Fruit fly (Drosophila melanogaster): ENCODE data around the gene Vha26.

Vha26 gene

DNA sequence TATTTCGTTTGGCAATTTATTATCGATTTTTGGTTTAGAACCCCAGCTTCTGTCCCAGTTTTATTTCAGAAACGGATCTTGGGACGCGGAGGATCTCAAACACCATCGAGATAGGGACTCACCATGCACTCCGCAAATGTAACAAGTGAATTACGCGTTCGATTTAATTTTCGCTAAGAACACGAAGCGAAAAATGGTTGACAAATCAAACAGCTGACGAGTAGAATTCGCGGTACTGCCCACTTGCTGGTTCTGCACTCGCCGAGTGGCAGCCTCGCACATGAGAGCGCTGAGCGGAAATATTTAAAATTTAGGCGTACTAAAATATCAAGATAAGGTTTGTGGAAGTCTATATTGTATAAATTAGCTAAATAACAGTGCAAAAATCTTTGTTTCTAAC, 28.1 kb upstream of the Vha26 start, which contains the start of gene Pi4KIIalpha (continued):
- no peak for TF ChIP-seq CG11695 (GFP tag; IDR thresholded peaks at IDR 0.05)
- no peak for TF ChIP-seq ato (GFP tag; IDR thresholded peaks at IDR 0.05; ENCODE audit: partially characterized antibody)
- no peak for TF ChIP-seq BtbVII (GFP tag; optimal IDR thresholded peaks at IDR 0.05)
- TF ChIP-seq NC2β (GFP tag; optimal IDR thresholded peaks at IDR 0.05), result no peak
- no peak for TF ChIP-seq zf30C (GFP tag; optimal IDR thresholded peaks at IDR 0.05)
- TF ChIP-seq CG14667 (GFP tag; IDR thresholded peaks at IDR 0.05), result no peak
- TF ChIP-seq Rfx (GFP tag; IDR thresholded peaks at IDR 0.05), result no peak
- TF ChIP-seq Dip2 (GFP tag; IDR thresholded peaks at IDR 0.05), result no peak
- peak; percentile 40; the same call in 1 of the 3 replicates for TF ChIP-seq CG34422 (GFP tag; IDR thresholded peaks at IDR 0.05)
- no peak for TF ChIP-seq Sox102F (GFP tag; optimal IDR thresholded peaks at IDR 0.05)
- no peak for TF ChIP-seq CG32532 (GFP tag; IDR thresholded peaks at IDR 0.05)
- TF ChIP-seq CG9727 (GFP tag; optimal IDR thresholded peaks at IDR 0.05), result no peak
- TF ChIP-seq Dref (GFP tag; IDR thresholded peaks at IDR 0.05), result peak; percentile 59
- no peak for TF ChIP-seq HmgD (GFP tag; optimal IDR thresholded peaks at IDR 0.05)
- peak; percentile 89 for TF ChIP-seq Dp (GFP tag; optimal IDR thresholded peaks at IDR 0.05)
- TF ChIP-seq CG33213 (GFP tag; optimal IDR thresholded peaks at IDR 0.05), result no peak
- no peak for TF ChIP-seq CG12219 (GFP tag; optimal IDR thresholded peaks at IDR 0.05)
- peak; percentile 25; the same call in 1 of the 2 replicates for TF ChIP-seq amos (GFP tag; IDR thresholded peaks at IDR 0.05; ENCODE audit: partially characterized antibody)
- no peak for TF ChIP-seq salm (tag; optimal IDR thresholded peaks at IDR 0.05)
- no peak for TF ChIP-seq B-H1 (GFP tag; IDR thresholded peaks at IDR 0.05)
- no peak for TF ChIP-seq CG2202 (tag; optimal IDR thresholded peaks at IDR 0.05)
- no peak for TF ChIP-seq CG12744 (GFP tag; optimal IDR thresholded peaks at IDR 0.05)
- TF ChIP-seq pita (GFP tag; optimal IDR thresholded peaks at IDR 0.05), result no peak
- peak; percentile 47 for TF ChIP-seq CG4617 (GFP tag; optimal IDR thresholded peaks at IDR 0.05; ENCODE audit: borderline replicate concordance)
- peak; percentile 84 for TF ChIP-seq MBD-R2 (GFP tag; IDR thresholded peaks at IDR 0.05)
- TF ChIP-seq CHES-1-like (GFP tag; optimal IDR thresholded peaks at IDR 0.05), result no peak
- peak; percentile 66 for TF ChIP-seq CG3281 (GFP tag; optimal IDR thresholded peaks at IDR 0.05)
- TF ChIP-seq CG15073 (GFP tag; optimal IDR thresholded peaks at IDR 0.05), result no peak
- TF ChIP-seq run (tag; optimal IDR thresholded peaks at IDR 0.05), result no peak
- peak; percentile 12 for TF ChIP-seq Sry-δ (GFP tag; optimal IDR thresholded peaks at IDR 0.05)
- no peak for TF ChIP-seq CG9437 (GFP tag; optimal IDR thresholded peaks at IDR 0.05)
- no peak for TF ChIP-seq bsh (GFP tag; optimal IDR thresholded peaks at IDR 0.05)
- TF ChIP-seq E2f2 (GFP tag; IDR thresholded peaks at IDR 0.05), result peak; percentile 93
- no peak for TF ChIP-seq slou (GFP tag; optimal IDR thresholded peaks at IDR 0.05)
- no peak for TF ChIP-seq Asciz (GFP tag; optimal IDR thresholded peaks at IDR 0.05)
- TF ChIP-seq dimm (GFP tag; IDR thresholded peaks at IDR 0.05), result no peak
- TF ChIP-seq shn (GFP tag; optimal IDR thresholded peaks at IDR 0.05), result no peak
- peak; percentile 23 for TF ChIP-seq disco-r (GFP tag; optimal IDR thresholded peaks at IDR 0.05)
- TF ChIP-seq phol (tag; optimal IDR thresholded peaks at IDR 0.05), result peak; percentile 69
- peak; percentile 14 for TF ChIP-seq YL-1 (GFP tag; optimal IDR thresholded peaks at IDR 0.05)
- no peak for TF ChIP-seq toy (GFP tag; IDR thresholded peaks at IDR 0.05)
- TF ChIP-seq crol (GFP tag; IDR thresholded peaks at IDR 0.05), result 0 out of 2 replicates have a peak, but pooled peaks have one; percentile 1
- TF ChIP-seq Myb (GFP tag; optimal IDR thresholded peaks at IDR 0.05), result peak; percentile 10
- no peak for TF ChIP-seq btn (GFP tag; optimal IDR thresholded peaks at IDR 0.05)
- TF ChIP-seq CG15514 (GFP tag; optimal IDR thresholded peaks at IDR 0.05), result peak; percentile 66
- TF ChIP-seq grau (tag; optimal IDR thresholded peaks at IDR 0.05), result no peak
- peak; percentile 55 for TF ChIP-seq CG1603 (tag; optimal IDR thresholded peaks at IDR 0.05)

Measured in whole organism, embryonic.